Fruit fly (Drosophila melanogaster) whole organism, embryonic: ENCODE measurements around the gene Fie.
A peak's percentile ranks its signal among the peaks of the same experiment; 100 is the strongest.

ENCODE experiments used
- Atf6 ChIP-seq: fragments of 200-800 bp; sonication (Bioruptor generic); IDR thresholded peaks from 2 replicates; pipeline ENCODE4 v1.3.6; 2022; ENCODE audit warnings: missing biosample characterization, missing genetic modification characterization
- B-H1 ChIP-seq: fragments of 200-800 bp; sonication (Bioruptor generic); IDR thresholded peaks from 3 replicates; pipeline ENCODE4 v1.3.6; 2022; ENCODE audit warnings: missing biosample characterization, missing genetic modification characterization
- Bgb ChIP-seq: fragments of 200-800 bp; sonication (Bioruptor generic); IDR thresholded peaks from 2 replicates; pipeline ENCODE4 v1.3.6; 2022; ENCODE audit warnings: missing biosample characterization, missing genetic modification characterization; ENCODE audit not compliant: partially characterized antibody
- CG15514 ChIP-seq: fragments of 200-800 bp; sonication (Bioruptor generic); optimal IDR thresholded peaks from 3 replicates; lab custom pipeline; 2017; ENCODE audit warnings: missing biosample characterization, missing genetic modification characterization, mild to moderate bottlenecking, moderate library complexity, missing genetic modification reagents
- CG15601 ChIP-seq: fragments of 200-800 bp; sonication (Bioruptor generic); optimal IDR thresholded peaks from 3 replicates; lab custom pipeline; 2019; ENCODE audit warnings: missing biosample characterization, mild to moderate bottlenecking, missing genetic modification characterization, moderate library complexity
- CG1603 ChIP-seq: fragments of 200-800 bp; sonication (Bioruptor generic); optimal IDR thresholded peaks from 2 replicates; lab custom pipeline; 2019; ENCODE audit warnings: missing biosample characterization, mild to moderate bottlenecking, missing genetic modification characterization, moderate library complexity
- CG17361 ChIP-seq: fragments of 200-800 bp; sonication (Bioruptor generic); IDR thresholded peaks from 3 replicates; pipeline ENCODE4 v1.3.6; 2022; ENCODE audit warnings: missing biosample characterization, missing genetic modification characterization
- CG17568 ChIP-seq: fragments of 200-800 bp; sonication (Bioruptor generic); optimal IDR thresholded peaks from 2 replicates; lab custom pipeline; 2018; ENCODE audit warnings: missing biosample characterization, mild to moderate bottlenecking, missing genetic modification characterization, moderate library complexity
- CG17912 ChIP-seq: fragments of 200-800 bp; sonication (Bioruptor generic); optimal IDR thresholded peaks from 2 replicates; lab custom pipeline; 2018; ENCODE audit warnings: missing biosample characterization, mild to moderate bottlenecking, missing genetic modification characterization
- CG2116 ChIP-seq: fragments of 200-800 bp; sonication (Bioruptor generic); optimal IDR thresholded peaks from 3 replicates; lab custom pipeline; 2018; ENCODE audit warnings: missing biosample characterization, mild to moderate bottlenecking, missing genetic modification characterization
- CG3163 ChIP-seq: fragments of 200-800 bp; sonication (Bioruptor generic); optimal IDR thresholded peaks from 3 replicates; lab custom pipeline; 2016; ENCODE audit warnings: missing biosample characterization, missing genetic modification characterization
- CG34422 ChIP-seq: fragments of 200-800 bp; sonication (Bioruptor generic); IDR thresholded peaks from 3 replicates; pipeline ENCODE4 v1.3.6; 2022; ENCODE audit warnings: missing biosample characterization, missing genetic modification characterization
- CG4282 ChIP-seq: fragments of 200-800 bp; sonication (Bioruptor generic); optimal IDR thresholded peaks from 2 replicates; lab custom pipeline; 2016; ENCODE audit warnings: missing biosample characterization, missing genetic modification characterization
- CG4617 ChIP-seq: fragments of 200-800 bp; sonication (Bioruptor generic); optimal IDR thresholded peaks from 3 replicates; lab custom pipeline; 2016; ENCODE audit warnings: missing biosample characterization, missing genetic modification characterization, borderline replicate concordance
- CG4854 ChIP-seq: fragments of 200-800 bp; sonication (Bioruptor generic); optimal IDR thresholded peaks from 2 replicates; lab custom pipeline; 2016; ENCODE audit warnings: missing biosample characterization, missing genetic modification characterization, inconsistent platforms
- CG9797 ChIP-seq: fragments of 200-800 bp; sonication (Bioruptor generic); optimal IDR thresholded peaks from 3 replicates; lab custom pipeline; 2018; ENCODE audit warnings: missing biosample characterization, mild to moderate bottlenecking, missing genetic modification characterization
- D19B ChIP-seq: fragments of 200-800 bp; sonication (Bioruptor generic); optimal IDR thresholded peaks from 2 replicates; lab custom pipeline; 2017; ENCODE audit warnings: missing biosample characterization, mild to moderate bottlenecking, missing genetic modification characterization
- Doc2 ChIP-seq: fragments of 200-800 bp; sonication (Bioruptor generic); IDR thresholded peaks from 2 replicates; pipeline ENCODE4 v1.3.6; 2022; ENCODE audit warnings: missing biosample characterization, missing genetic modification characterization
- Doc3 ChIP-seq: fragments of 200-800 bp; sonication (Bioruptor generic); IDR thresholded peaks from 3 replicates; pipeline ENCODE4 v1.3.6; 2022; ENCODE audit warnings: missing biosample characterization, missing genetic modification characterization; ENCODE audit not compliant: partially characterized antibody
- Dref ChIP-seq: fragments of 200-800 bp; sonication (Bioruptor generic); IDR thresholded peaks from 2 replicates; pipeline ENCODE4 v1.3.6; 2022; ENCODE audit warnings: missing biosample characterization, missing genetic modification characterization
- E2f1 ChIP-seq: fragments of 200-800 bp; sonication (Bioruptor generic); IDR thresholded peaks from 2 replicates; pipeline ENCODE4 v1.3.6; 2022; ENCODE audit warnings: missing biosample characterization, missing genetic modification characterization
- Lhr ChIP-seq: fragments of 200-800 bp; sonication (Bioruptor generic); optimal IDR thresholded peaks from 3 replicates; lab custom pipeline; 2017; ENCODE audit warnings: mild to moderate bottlenecking, missing biosample characterization, missing genetic modification reagents, missing genetic modification characterization
- MESR4 ChIP-seq: fragments of 200-800 bp; sonication (Bioruptor generic); optimal IDR thresholded peaks from 2 replicates; lab custom pipeline; 2018; ENCODE audit warnings: missing biosample characterization, mild to moderate bottlenecking, missing genetic modification characterization, moderate library complexity
- Max ChIP-seq: fragments of 200-800 bp; sonication (Bioruptor generic); optimal IDR thresholded peaks from 2 replicates; lab custom pipeline; 2016; ENCODE audit warnings: missing biosample characterization, mild to moderate bottlenecking, missing genetic modification characterization
- NfI ChIP-seq: fragments of 200-800 bp; sonication (Bioruptor generic); optimal IDR thresholded peaks from 3 replicates; lab custom pipeline; 2018; ENCODE audit warnings: missing biosample characterization, mild to moderate bottlenecking, missing genetic modification characterization, moderate library complexity
- Scr ChIP-seq: fragments of 200-800 bp; sonication (Bioruptor generic); IDR thresholded peaks from 2 replicates; pipeline ENCODE4 v1.3.6; 2022; ENCODE audit warnings: missing biosample characterization, missing genetic modification characterization; ENCODE audit not compliant: partially characterized antibody
- Sin3A ChIP-seq: fragments of >200 bp; optimal IDR thresholded peaks from 2 replicates; lab custom pipeline; 2018
- ara ChIP-seq: fragments of 200-800 bp; sonication (Bioruptor generic); IDR thresholded peaks from 2 replicates; pipeline ENCODE4 v1.3.6; 2022; ENCODE audit warnings: missing biosample characterization, missing genetic modification characterization
- chinmo ChIP-seq: fragments of 200-800 bp; sonication (Bioruptor generic); IDR thresholded peaks from 4 replicates; pipeline ENCODE4 v1.3.6; 2022; ENCODE audit warnings: missing biosample characterization, missing genetic modification characterization; ENCODE audit not compliant: partially characterized antibody
- chm ChIP-seq: fragments of 200-800 bp; sonication (Bioruptor generic); IDR thresholded peaks from 2 replicates; pipeline ENCODE4 v1.3.6; 2022; ENCODE audit warnings: missing biosample characterization, missing genetic modification characterization
- crol ChIP-seq: fragments of 200-800 bp; sonication (Bioruptor generic); IDR thresholded peaks from 2 replicates; pipeline ENCODE4 v1.3.6; 2022; ENCODE audit warnings: missing biosample characterization, missing genetic modification characterization
- crp ChIP-seq, 2 experiments: fragments of 200-800 bp; sonication (Bioruptor generic); optimal IDR thresholded peaks; 2 replicates in 1 of 2; 3 replicates in 1 of 2; lab custom pipeline; 2017; ENCODE audit warnings: missing biosample characterization in 2 of 2, missing genetic modification characterization in 2 of 2, mild to moderate bottlenecking in 1 of 2, moderate library complexity in 1 of 2
- dm ChIP-seq: fragments of 200-800 bp; sonication (Bioruptor generic); optimal IDR thresholded peaks from 3 replicates; lab custom pipeline; 2016; ENCODE audit warnings: missing biosample characterization, missing genetic modification characterization
- emc ChIP-seq: fragments of 200-800 bp; sonication (Bioruptor generic); optimal IDR thresholded peaks from 2 replicates; lab custom pipeline; 2016; ENCODE audit warnings: missing biosample characterization, missing genetic modification characterization
- gfzf ChIP-seq: fragments of 200-800 bp; sonication (Bioruptor generic); optimal IDR thresholded peaks from 2 replicates; lab custom pipeline; 2016; ENCODE audit warnings: missing biosample characterization, mild to moderate bottlenecking, missing genetic modification characterization, moderate library complexity
- inv ChIP-seq: fragments of 200-800 bp; sonication (Bioruptor generic); IDR thresholded peaks from 2 replicates; pipeline ENCODE4 v1.3.6; 2022; ENCODE audit warnings: missing biosample characterization, missing genetic modification characterization; ENCODE audit not compliant: partially characterized antibody
- knrl ChIP-seq: fragments of 200-800 bp; sonication (Bioruptor generic); IDR thresholded peaks from 3 replicates; pipeline ENCODE4 v1.3.6; 2022; ENCODE audit warnings: missing biosample characterization, missing genetic modification characterization; ENCODE audit not compliant: partially characterized antibody
- nerfin-2 ChIP-seq: fragments of 200-800 bp; sonication (Bioruptor generic); IDR thresholded peaks from 2 replicates; pipeline ENCODE4 v1.3.6; 2022; ENCODE audit warnings: missing biosample characterization, missing genetic modification characterization; ENCODE audit not compliant: partially characterized antibody
- phol ChIP-seq: fragments of 200-800 bp; sonication (Bioruptor generic); optimal IDR thresholded peaks from 3 replicates; lab custom pipeline; 2018; ENCODE audit warnings: missing biosample characterization, mild to moderate bottlenecking, missing genetic modification characterization, moderate library complexity
- repo ChIP-seq: fragments of 200-800 bp; sonication (Bioruptor generic); optimal IDR thresholded peaks from 2 replicates; lab custom pipeline; 2016; ENCODE audit warnings: missing biosample characterization, missing genetic modification characterization
- rib ChIP-seq: fragments of 200-800 bp; sonication (Bioruptor generic); IDR thresholded peaks from 2 replicates; pipeline ENCODE4 v1.3.6; 2022; ENCODE audit warnings: missing biosample characterization, missing genetic modification characterization
- sens ChIP-seq: fragments of 200-800 bp; sonication (Bioruptor generic); peaks from one replicate; lab custom pipeline; 2016; ENCODE audit warnings: missing biosample characterization, missing genetic modification characterization
- sr ChIP-seq: fragments of 200-800 bp; sonication (Bioruptor generic); IDR thresholded peaks from 3 replicates; pipeline ENCODE4 v1.3.6; 2022; ENCODE audit warnings: missing biosample characterization, missing genetic modification characterization
- tna ChIP-seq: fragments of 200-800 bp; sonication (Bioruptor generic); IDR thresholded peaks from 2 replicates; pipeline ENCODE4 v1.3.6; 2022; ENCODE audit warnings: missing biosample characterization, missing genetic modification characterization; ENCODE audit not compliant: partially characterized antibody
- trem ChIP-seq: fragments of 200-800 bp; optimal IDR thresholded peaks from 3 replicates; lab custom pipeline; 2019; ENCODE audit warnings: missing biosample characterization, mild to moderate bottlenecking, missing genetic modification characterization, moderate library complexity
- usp ChIP-seq: fragments of >200 bp; optimal IDR thresholded peaks from 2 replicates; lab custom pipeline; 2017; ENCODE audit warnings: missing biosample characterization, missing genetic modification characterization
- zf30C ChIP-seq: fragments of 200-800 bp; sonication (Bioruptor generic); optimal IDR thresholded peaks from 3 replicates; lab custom pipeline; 2018; ENCODE audit warnings: missing biosample characterization, mild to moderate bottlenecking, missing genetic modification characterization

Fie gene

dm6 chr3L:3908838-3909810, 16.8 kb downstream of the Fie start (continued):
- TF ChIP-seq CG17912 (GFP tag; lab: Kevin White, UChicago) (no peak), CG3163 (GFP tag; lab: Kevin White, UChicago) (no peak), crol (GFP tag; lab: Robert Waterston, UW) (peak; percentile 93), Scr (GFP tag; lab: Robert Waterston, UW) (peak; percentile 55), NfI (GFP tag; lab: Kevin White, UChicago) (no peak), CG1603 (peak; percentile 55), CG17568 (GFP tag; lab: Kevin White, UChicago) (peak; percentile 8), Doc2 (GFP tag; lab: Robert Waterston, UW) (no peak), Lhr (GFP tag; lab: Kevin White, UChicago) (peak; percentile 18), dm (GFP tag; lab: Kevin White, UChicago) (peak; percentile 41), CG2116 (GFP tag; lab: Kevin White, UChicago) (peak; percentile 77), phol (tag; lab: Kevin White, UChicago) (peak; percentile 20), CG4282 (no peak), CG15514 (GFP tag; lab: Kevin White, UChicago) (peak; percentile 52), Atf6 (no peak), sr (GFP tag; lab: Robert Waterston, UW) (no peak), Bgb (GFP tag; lab: Robert Waterston, UW) (peak; percentile 65), CG17361 (GFP tag; lab: Robert Waterston, UW) (no peak), D19B (peak; percentile 76), CG4617 (GFP tag; lab: Kevin White, UChicago) (peak; percentile 69), inv (GFP tag; lab: Robert Waterston, UW) (peak; percentile 45; the same call in 1 of the 2 replicates), knrl (GFP tag; lab: Robert Waterston, UW) (peak; percentile 59), usp (GFP tag; lab: Kevin White, UChicago) (no peak), CG34422 (peak; percentile 44; the same call in 2 of the 3 replicates), Sin3A (lab: Kevin White, UChicago) (peak; percentile 35), B-H1 (no peak; the same call in 2 of the 3 replicates), sens (GFP tag; lab: Kevin White, UChicago) (peak; percentile 84), CG15601 (tag; lab: Kevin White, UChicago) (no peak), trem (peak; percentile 44), Doc3 (GFP tag; lab: Robert Waterston, UW) (peak; percentile 51; the same call in 2 of the 3 replicates), chm (GFP tag; lab: Robert Waterston, UW) (no peak), chinmo (GFP tag; lab: Robert Waterston, UW) (peak; percentile 72; the same call in 2 of the 4 replicates), rib (GFP tag; lab: Robert Waterston, UW) (0 out of 2 replicates have a peak, but pooled peaks have one; percentile 36), tna (peak; percentile 40; the same call in 1 of the 2 replicates), CG4854 (GFP tag; lab: Kevin White, UChicago) (no peak), CG9797 (GFP tag; lab: Kevin White, UChicago) (peak; percentile 47), nerfin-2 (GFP tag; lab: Robert Waterston, UW) (0 out of 2 replicates have a peak, but pooled peaks have one; percentile 51), E2f1 (no peak), crp (GFP tag; optimal IDR thresholded peaks at IDR 0.05; lab: Kevin White, UChicago) (peak in 1 of 2 experiments; percentile 41), gfzf (GFP tag; lab: Kevin White, UChicago) (peak; percentile 86), repo (GFP tag; lab: Kevin White, UChicago) (no peak), zf30C (GFP tag; lab: Kevin White, UChicago) (no peak), Max (peak; percentile 14), MESR4 (GFP tag; lab: Kevin White, UChicago) (peak; percentile 79), ara (GFP tag; lab: Robert Waterston, UW) (no peak), Dref (GFP tag; lab: Robert Waterston, UW) (peak; percentile 96), emc (no peak)
